Worm (Caenorhabditis elegans): ENCODE results near the gene nas-22.

DNA sequence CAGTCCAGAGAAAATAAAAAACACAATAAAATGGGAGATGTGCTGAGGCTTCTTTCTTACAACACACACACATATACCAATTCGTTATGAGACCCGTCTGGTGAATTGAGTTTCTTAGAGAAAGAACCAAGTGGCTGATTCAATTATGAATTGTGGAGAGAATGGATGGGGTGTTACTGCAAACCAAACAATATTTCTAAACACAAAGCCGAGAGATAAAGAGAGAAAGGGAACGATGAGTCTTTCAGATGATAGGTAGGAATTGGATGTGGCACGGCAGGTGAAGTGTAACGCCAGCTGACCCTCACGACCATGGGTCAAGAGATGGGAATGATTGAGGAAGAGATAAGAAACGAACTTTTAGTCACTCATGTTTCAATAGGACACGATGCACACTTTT is 28.2 kb upstream of the nas-22 start, which contains the start of gene mig-17:
- TF ChIP-seq C17E4.6 (GFP tag; IDR thresholded peaks at IDR 0.05) (no peak), let-607 (tag; optimal IDR thresholded peaks at IDR 0.05) (no peak), snpc-4 (GFP tag; optimal IDR thresholded peaks at IDR 0.05) (no peak), snpc-4 (tag; optimal IDR thresholded peaks at IDR 0.05) (no peak), hmg-20 (GFP tag; IDR thresholded peaks at IDR 0.05) (no peak), ceh-91 (GFP tag; IDR thresholded peaks at IDR 0.05) (no peak), mel-28 (tag; optimal IDR thresholded peaks at IDR 0.05; ENCODE audit: borderline replicate concordance) (no peak), mxl-1 (tag; optimal IDR thresholded peaks at IDR 0.05) (no peak), unc-62 (GFP tag; optimal IDR thresholded peaks at IDR 0.05) (no peak)
